Worm (Caenorhabditis elegans) whole organism, L4 larva: ENCODE results near the gene C44H9.6.

ENCODE experiments used
- F10B5.3 ChIP-seq: sonication (generic microtip); optimal IDR thresholded peaks from 2 replicates; lab custom pipeline; 2016; ENCODE audit warnings: mild to moderate bottlenecking, missing genetic modification characterization, missing compliant biosample characterization
- ama-1 ChIP-seq: fragments of 150-350 bp; optimal IDR thresholded peaks from 2 replicates; lab custom pipeline; 2014; ENCODE audit warnings: inconsistent platforms, mixed read lengths
- ceh-82 ChIP-seq: sonication (generic microtip); optimal IDR thresholded peaks from 2 replicates; lab custom pipeline; 2017; ENCODE audit warnings: missing biosample characterization, missing genetic modification characterization
- hlh-11 ChIP-seq: fragments of 200-800 bp; sonication (Bioruptor generic); optimal IDR thresholded peaks from 2 replicates; lab custom pipeline; 2018; ENCODE audit warnings: mild to moderate bottlenecking, missing genetic modification characterization, missing compliant biosample characterization
- lin-39 ChIP-seq: fragments of 150-350 bp; optimal IDR thresholded peaks from 2 replicates; lab custom pipeline; 2014; ENCODE audit warnings: missing biosample characterization, missing genetic modification reagents, missing genetic modification characterization
- mdl-1 ChIP-seq, 2 experiments: fragments of 150-350 bp in 1 of 2; sonication (generic microtip) in 1 of 2; optimal IDR thresholded peaks; 2 replicates each; lab custom pipeline; 2014 to 2017; ENCODE audit warnings: missing biosample characterization in 2 of 2, missing genetic modification characterization in 2 of 2
- nhr-28 ChIP-seq: fragments of 150-350 bp; optimal IDR thresholded peaks from 2 replicates; lab custom pipeline; 2014; ENCODE audit warnings: missing biosample characterization, missing genetic modification characterization
- nhr-6 ChIP-seq: fragments of 150-350 bp; optimal IDR thresholded peaks from 2 replicates; lab custom pipeline; 2014; ENCODE audit warnings: missing biosample characterization, missing genetic modification characterization
- sdz-12 ChIP-seq: fragments of 200-800 bp; sonication (Bioruptor generic); optimal IDR thresholded peaks from 2 replicates; lab custom pipeline; 2018; ENCODE audit warnings: mild to moderate bottlenecking, missing genetic modification characterization, missing compliant biosample characterization
- unc-130 ChIP-seq: sonication (generic microtip); optimal IDR thresholded peaks from 2 replicates; lab custom pipeline; 2016; ENCODE audit warnings: missing genetic modification reagents, missing genetic modification characterization, missing compliant biosample characterization
- unc-39 ChIP-seq: sonication (generic microtip); optimal IDR thresholded peaks from 2 replicates; lab custom pipeline; 2017; ENCODE audit warnings: missing biosample characterization, missing genetic modification characterization
- zag-1 ChIP-seq: fragments of 150-350 bp; optimal IDR thresholded peaks from 2 replicates; lab custom pipeline; 2014; ENCODE audit warnings: missing biosample characterization, missing genetic modification characterization

DNA sequence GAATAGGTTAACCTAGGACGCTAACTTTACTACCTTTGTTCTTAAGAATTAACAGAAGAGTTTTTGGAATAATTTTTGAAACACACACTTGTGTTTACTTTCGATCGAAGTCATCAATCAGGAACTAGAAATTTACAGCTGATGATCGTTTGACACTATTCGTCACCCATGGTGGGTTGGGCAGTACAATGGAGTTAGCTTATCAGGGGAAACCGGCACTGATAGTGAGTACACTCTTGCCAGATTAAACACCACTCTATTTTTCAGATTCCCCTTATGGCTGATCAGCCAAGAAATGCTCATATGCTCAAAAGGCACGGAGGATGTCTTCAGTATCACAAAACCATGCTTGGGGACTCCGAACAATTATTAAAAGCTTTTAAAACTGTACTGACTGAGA lies 23.1 kb downstream of the C44H9.6 start:
- TF ChIP-seq unc-130 (GFP tag; lab: Kevin White, UChicago) (no peak), lin-39 (tag; lab: Kevin White, UChicago) (no peak), nhr-28 (tag; lab: Kevin White, UChicago) (peak; percentile 77), ceh-82 (no peak), hlh-11 (tag; lab: Kevin White, UChicago) (peak; percentile 53), mdl-1 (tag; optimal IDR thresholded peaks at IDR 0.05; lab: Kevin White, UChicago) (no peak), F10B5.3 (tag; lab: Kevin White, UChicago) (no peak), sdz-12 (no peak), unc-39 (tag; lab: Kevin White, UChicago) (no peak), zag-1 (no peak), nhr-6 (tag; lab: Kevin White, UChicago) (no peak), ama-1 (lab: Kevin White, UChicago) (no peak)
